Worm (Caenorhabditis elegans) whole organism, L2 larva: Measurements from ENCODE around the gene flp-10.

ENCODE experiments used
- ama-1 ChIP-seq: fragments of 150-350 bp; optimal IDR thresholded peaks from 2 replicates; lab custom pipeline; 2018; ENCODE audit warnings: inconsistent platforms
- egl-27 ChIP-seq: sonication (generic microtip); optimal IDR thresholded peaks from 3 replicates; lab custom pipeline; 2017; ENCODE audit warnings: missing biosample characterization, missing genetic modification reagents, missing genetic modification characterization
- fos-1 ChIP-seq: fragments of 150-350 bp; optimal IDR thresholded peaks from 2 replicates; lab custom pipeline; 2014; ENCODE audit warnings: missing biosample characterization, missing genetic modification characterization

- no peak for TF ChIP-seq egl-27
- TF ChIP-seq fos-1 = no peak
- TF ChIP-seq ama-1 (lab: Kevin White, UChicago) = no peak
Observed at ce11 chrIV:7881166-7881565, 12.5 kb downstream of the flp-10 start.
